Worm (Caenorhabditis elegans): ENCODE results near the gene srz-9.

ce11 chrIII:1214121-1214673 is 49.6 kb upstream of the srz-9 start:
- TF ChIP-seq ama-1 (optimal IDR thresholded peaks at IDR 0.05): no peak
- TF ChIP-seq hmbx-1 (tag; optimal IDR thresholded peaks at IDR 0.05): no peak
- TF ChIP-seq ceh-13 (GFP tag; optimal IDR thresholded peaks at IDR 0.05): no peak
- no peak for TF ChIP-seq tbx-11 (GFP tag; IDR thresholded peaks at IDR 0.05)
- no peak for TF ChIP-seq hnd-1 (tag; optimal IDR thresholded peaks at IDR 0.05)
- TF ChIP-seq scrt-1 (GFP tag; IDR thresholded peaks at IDR 0.05): no peak

Data from whole organism, early embryonic.